Worm (Caenorhabditis elegans) whole organism, L4 larva: ENCODE data around the gene kqt-2.

Source experiments
- ceh-82 ChIP-seq: sonication (generic microtip); optimal IDR thresholded peaks from 2 replicates; lab custom pipeline; 2017; ENCODE audit warnings: missing biosample characterization, missing genetic modification characterization
- duxl-1 ChIP-seq: sonication (generic microtip); optimal IDR thresholded peaks from 2 replicates; lab custom pipeline; 2016; ENCODE audit warnings: mild to moderate bottlenecking, missing genetic modification characterization, moderate library complexity, missing compliant biosample characterization; ENCODE audit not compliant: poor library complexity
- mep-1 ChIP-seq: fragments of 150-350 bp; sonication (generic microtip); optimal IDR thresholded peaks from 3 replicates; lab custom pipeline; 2014; ENCODE audit warnings: missing biosample characterization, missing genetic modification characterization
- nhr-25 ChIP-seq: sonication (generic microtip); optimal IDR thresholded peaks from 2 replicates; lab custom pipeline; 2017; ENCODE audit warnings: missing genetic modification characterization, mild to moderate bottlenecking, missing compliant biosample characterization, antibody characterized with exemption, moderate library complexity, borderline replicate concordance; ENCODE audit not compliant: insufficient read depth

DNA sequence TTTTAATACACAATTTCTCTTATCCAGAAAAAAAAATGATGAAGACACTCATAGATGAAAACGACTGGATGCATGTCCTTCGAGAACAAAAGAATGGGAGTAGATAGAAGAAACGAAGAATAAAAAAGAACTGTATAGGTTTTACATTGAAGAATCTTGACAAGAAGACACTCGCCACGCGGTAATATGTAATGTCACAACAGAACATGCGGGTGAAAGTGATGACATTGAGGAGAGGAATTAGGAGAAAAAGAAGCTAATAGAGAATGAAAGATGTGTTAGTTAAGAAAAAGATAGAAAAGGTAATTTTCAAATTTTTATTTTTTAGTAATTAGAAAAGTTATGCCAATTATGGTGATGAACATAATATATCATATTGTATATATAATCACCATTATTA is 9.3 kb upstream of the kqt-2 start:
- TF ChIP-seq nhr-25 (tag; lab: Kevin White, UChicago) (peak; percentile 49), ceh-82 (tag; lab: Kevin White, UChicago) (no peak), mep-1 (tag; lab: Kevin White, UChicago) (no peak), duxl-1 (no peak)
